Worm (Caenorhabditis elegans): ENCODE data around the gene mig-17.

- no peak for TF ChIP-seq zfp-2 (tag; optimal IDR thresholded peaks at IDR 0.05)
- TF ChIP-seq sdz-12 (GFP tag; optimal IDR thresholded peaks at IDR 0.05): no peak
- TF ChIP-seq nhr-28 (tag; optimal IDR thresholded peaks at IDR 0.05): no peak
- no peak for TF ChIP-seq dmd-6 (GFP tag; IDR thresholded peaks at IDR 0.05)
- TF ChIP-seq mes-2 (tag; optimal IDR thresholded peaks at IDR 0.05; ENCODE audit: poor library complexity, severe bottlenecking): no peak
- TF ChIP-seq dpl-1 (GFP tag; optimal IDR thresholded peaks at IDR 0.05): no peak
- TF ChIP-seq daf-12 (tag; optimal IDR thresholded peaks at IDR 0.05): no peak
- no peak for TF ChIP-seq zag-1 (tag; optimal IDR thresholded peaks at IDR 0.05)
- TF ChIP-seq ztf-11 (tag; optimal IDR thresholded peaks at IDR 0.05): no peak
- TF ChIP-seq nhr-76 (tag; optimal IDR thresholded peaks at IDR 0.05): no peak
- no peak for TF ChIP-seq dve-1 (tag; optimal IDR thresholded peaks at IDR 0.05; ENCODE audit: insufficient read depth)
These were observed 1.1 kb upstream of the mig-17 start for ce11 chrV:11445375-11445774.
